Fruit fly (Drosophila melanogaster): ENCODE measurements around the gene LManIII.

Gene LManIII

DNA sequence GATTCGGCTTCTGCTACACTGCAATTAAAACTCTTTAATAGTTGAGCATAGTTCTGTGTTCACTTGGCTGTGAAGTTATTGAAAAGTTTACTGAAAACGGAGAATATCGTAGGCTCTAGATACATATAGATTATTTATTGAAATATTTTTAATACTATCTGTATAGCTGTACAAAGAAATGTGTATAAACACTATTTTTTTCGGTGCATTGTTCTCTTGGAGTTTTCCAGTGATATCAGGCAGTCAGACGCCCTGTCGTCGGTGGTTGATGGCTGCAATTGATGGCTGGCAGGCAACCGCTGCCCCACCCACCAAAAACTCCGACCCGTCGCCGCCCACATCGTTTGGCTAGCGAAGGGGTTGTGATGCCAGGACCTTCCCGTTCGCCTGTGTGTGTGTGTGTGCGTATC is 22.2 kb downstream of the LManIII start (continued):
- no peak for TF ChIP-seq CG16813 (GFP tag; IDR thresholded peaks at IDR 0.05; ENCODE audit: partially characterized antibody)
- TF ChIP-seq gsb (GFP tag; IDR thresholded peaks at IDR 0.05) = no peak
- TF ChIP-seq CTCF (GFP tag; optimal IDR thresholded peaks at IDR 0.05) = no peak
- no peak for TF ChIP-seq scrt (GFP tag; optimal IDR thresholded peaks at IDR 0.05)
- TF ChIP-seq CG6813 (GFP tag; optimal IDR thresholded peaks at IDR 0.05) = no peak
- no peak for TF ChIP-seq CG8944 (GFP tag; optimal IDR thresholded peaks at IDR 0.05)
- peak; percentile 74 for TF ChIP-seq CG10979 (tag; optimal IDR thresholded peaks at IDR 0.05)
- no peak for TF ChIP-seq ftz-f1 (GFP tag; optimal IDR thresholded peaks at IDR 0.05)
- no peak for TF ChIP-seq CG13894 (tag; optimal IDR thresholded peaks at IDR 0.05)
- TF ChIP-seq CG4617 (GFP tag; optimal IDR thresholded peaks at IDR 0.05; ENCODE audit: borderline replicate concordance) = no peak
- TF ChIP-seq wor (GFP tag; IDR thresholded peaks at IDR 0.05) = 0 out of 2 replicates have a peak, but pooled peaks have one; percentile 22
- TF ChIP-seq CG3726 (GFP tag; IDR thresholded peaks at IDR 0.05) = no peak
- TF ChIP-seq MESR4 (GFP tag; optimal IDR thresholded peaks at IDR 0.05) = no peak
- TF ChIP-seq vnd (GFP tag; IDR thresholded peaks at IDR 0.05; ENCODE audit: partially characterized antibody) = no peak
- TF ChIP-seq CG10431 (GFP tag; optimal IDR thresholded peaks at IDR 0.05) = no peak
- no peak for TF ChIP-seq CG14441 (GFP tag; IDR thresholded peaks at IDR 0.05)
- TF ChIP-seq gsb-n (tag; optimal IDR thresholded peaks at IDR 0.05) = peak; percentile 55
- no peak for TF ChIP-seq peb (GFP tag; IDR thresholded peaks at IDR 0.05)
- no peak for TF ChIP-seq sd (tag; optimal IDR thresholded peaks at IDR 0.05)
- TF ChIP-seq amos (GFP tag; IDR thresholded peaks at IDR 0.05; ENCODE audit: partially characterized antibody) = no peak
- TF ChIP-seq bcd (GFP tag; optimal IDR thresholded peaks at IDR 0.05) = peak; percentile 37
- TF ChIP-seq Xrp1 (GFP tag; IDR thresholded peaks at IDR 0.05) = peak; percentile 70; the same call in 1 of the 2 replicates
- TF ChIP-seq Hr78 (GFP tag; optimal IDR thresholded peaks at IDR 0.05) = no peak
- no peak for TF ChIP-seq mam (GFP tag; optimal IDR thresholded peaks at IDR 0.05)
- TF ChIP-seq Oaz (GFP tag; IDR thresholded peaks at IDR 0.05) = no peak
- TF ChIP-seq CG11560 (tag; IDR thresholded peaks at IDR 0.05) = no peak
- no peak for TF ChIP-seq emc (GFP tag; optimal IDR thresholded peaks at IDR 0.05)
- no peak for TF ChIP-seq CG1647 (GFP tag; optimal IDR thresholded peaks at IDR 0.05)
- TF ChIP-seq br (optimal IDR thresholded peaks at IDR 0.05) = no peak
- peak; percentile 58 for TF ChIP-seq CG2712 (tag; optimal IDR thresholded peaks at IDR 0.05)
- no peak for TF ChIP-seq Six4 (GFP tag; optimal IDR thresholded peaks at IDR 0.05)
- TF ChIP-seq MTF-1 (GFP tag; optimal IDR thresholded peaks at IDR 0.05; ENCODE audit: borderline replicate concordance) = no peak
- TF ChIP-seq CG34224 (GFP tag; IDR thresholded peaks at IDR 0.05; ENCODE audit: partially characterized antibody) = no peak
- no peak for TF ChIP-seq CG8359 (GFP tag; optimal IDR thresholded peaks at IDR 0.05; ENCODE audit: borderline replicate concordance)
- no peak for TF ChIP-seq CG7963 (GFP tag; IDR thresholded peaks at IDR 0.05; ENCODE audit: partially characterized antibody)
- no peak for TF ChIP-seq Fer2 (tag; optimal IDR thresholded peaks at IDR 0.05)
- no peak for TF ChIP-seq CG4730 (GFP tag; IDR thresholded peaks at IDR 0.05)
- no peak for TF ChIP-seq CG4854 (GFP tag; optimal IDR thresholded peaks at IDR 0.05)
- TF ChIP-seq CG18011 (GFP tag; optimal IDR thresholded peaks at IDR 0.05) = no peak
- TF ChIP-seq Spps (tag; optimal IDR thresholded peaks at IDR 0.05) = no peak
- TF ChIP-seq corto (GFP tag; optimal IDR thresholded peaks at IDR 0.05) = peak; percentile 39
- TF ChIP-seq crp (GFP tag; optimal IDR thresholded peaks at IDR 0.05) = no peak
- no peak for TF ChIP-seq Sry-δ (GFP tag; optimal IDR thresholded peaks at IDR 0.05)
- no peak for TF ChIP-seq Dip3 (GFP tag; optimal IDR thresholded peaks at IDR 0.05)
- no peak for TF ChIP-seq CG14667 (GFP tag; IDR thresholded peaks at IDR 0.05)
- peak in 1 of 2 experiments; percentile 63 for TF ChIP-seq Hr51 (GFP tag; optimal IDR thresholded peaks at IDR 0.05)
- TF ChIP-seq ATbp (GFP tag; optimal IDR thresholded peaks at IDR 0.05) = peak; percentile 28
- TF ChIP-seq Xbp1 (GFP tag; optimal IDR thresholded peaks at IDR 0.05) = peak; percentile 22
- peak; percentile 7 for TF ChIP-seq CG12104 (GFP tag; optimal IDR thresholded peaks at IDR 0.05)
- TF ChIP-seq CG11695 (GFP tag; IDR thresholded peaks at IDR 0.05) = no peak
- no peak for TF ChIP-seq dpn (GFP tag; optimal IDR thresholded peaks at IDR 0.05)

All from whole organism, embryonic.